Fruit fly (Drosophila melanogaster): Measurements from ENCODE around the gene CG3744.
A peak's percentile ranks its signal among the peaks of the same experiment; 100 is the strongest.

CG3744 gene

dm6 chr3R:24875939-24876842, at the start of gene CG3744 (continued):
- TF ChIP-seq Sox100B (GFP tag; optimal IDR thresholded peaks at IDR 0.05) (no peak), CHES-1-like (GFP tag; optimal IDR thresholded peaks at IDR 0.05) (peak; percentile 53), CG33213 (GFP tag; optimal IDR thresholded peaks at IDR 0.05) (peak; percentile 81), CG17829 (tag; optimal IDR thresholded peaks at IDR 0.05) (peak; percentile 91), CG6791 (GFP tag; IDR thresholded peaks at IDR 0.05; ENCODE audit: partially characterized antibody) (peak; percentile 93), Usf (GFP tag; optimal IDR thresholded peaks at IDR 0.05) (peak; percentile 85), her (GFP tag; optimal IDR thresholded peaks at IDR 0.05) (peak; percentile 39), CG6683 (GFP tag; optimal IDR thresholded peaks at IDR 0.05) (peak; percentile 76), ase (GFP tag; IDR thresholded peaks at IDR 0.05) (peak; percentile 95), sug (tag; optimal IDR thresholded peaks at IDR 0.05) (peak; percentile 93), en (GFP tag; optimal IDR thresholded peaks at IDR 0.05) (no peak), eve (GFP tag; optimal IDR thresholded peaks at IDR 0.05) (no peak), gfzf (GFP tag; optimal IDR thresholded peaks at IDR 0.05) (peak; percentile 79), Fer3 (tag; optimal IDR thresholded peaks at IDR 0.05) (peak; percentile 92), CG11247 (GFP tag; IDR thresholded peaks at IDR 0.05) (peak; percentile 96), CG3838 (GFP tag; optimal IDR thresholded peaks at IDR 0.05) (peak; percentile 68), CG13775 (GFP tag; optimal IDR thresholded peaks at IDR 0.05) (peak; percentile 89), CrebB (tag; optimal IDR thresholded peaks at IDR 0.05) (peak; percentile 69), tup (GFP tag; optimal IDR thresholded peaks at IDR 0.05) (peak; percentile 69), crp (GFP tag; optimal IDR thresholded peaks at IDR 0.05) (no peak), Adf1 (GFP tag; IDR thresholded peaks at IDR 0.05) (peak; percentile 79), mld (GFP tag; IDR thresholded peaks at IDR 0.05; ENCODE audit: partially characterized antibody) (peak; percentile 84), dati (GFP tag; IDR thresholded peaks at IDR 0.05) (peak; percentile 71; the same call in 1 of the 2 replicates), CoRest (tag; optimal IDR thresholded peaks at IDR 0.05) (peak; percentile 93), shn (GFP tag; optimal IDR thresholded peaks at IDR 0.05) (peak; percentile 80), inv (GFP tag; IDR thresholded peaks at IDR 0.05; ENCODE audit: partially characterized antibody) (peak; percentile 94), CG5245 (GFP tag; optimal IDR thresholded peaks at IDR 0.05) (peak; percentile 82), jumu (GFP tag; optimal IDR thresholded peaks at IDR 0.05) (peak; percentile 67), Sry-δ (GFP tag; optimal IDR thresholded peaks at IDR 0.05) (peak; percentile 92), CG11085 (GFP tag; IDR thresholded peaks at IDR 0.05) (peak; percentile 94), ind (GFP tag; optimal IDR thresholded peaks at IDR 0.05) (peak; percentile 93), Side (GFP tag; optimal IDR thresholded peaks at IDR 0.05) (peak; percentile 39), Nf-YB (GFP tag; optimal IDR thresholded peaks at IDR 0.05) (peak; percentile 74), CG4707 (GFP tag; optimal IDR thresholded peaks at IDR 0.05) (peak; percentile 11), zfh2 (GFP tag; optimal IDR thresholded peaks at IDR 0.05) (peak; percentile 89), br (optimal IDR thresholded peaks at IDR 0.05) (no peak), CG3995 (GFP tag; optimal IDR thresholded peaks at IDR 0.05) (peak; percentile 23), kay (GFP tag; optimal IDR thresholded peaks at IDR 0.05) (peak; percentile 69), p53 (GFP tag; optimal IDR thresholded peaks at IDR 0.05) (no peak), CG13296 (GFP tag; optimal IDR thresholded peaks at IDR 0.05) (peak; percentile 90), CG14860 (GFP tag; IDR thresholded peaks at IDR 0.05; ENCODE audit: partially characterized antibody) (peak; percentile 89), CG10959 (GFP tag; IDR thresholded peaks at IDR 0.05) (peak; percentile 88), CG9727 (GFP tag; optimal IDR thresholded peaks at IDR 0.05) (peak; percentile 88), CG31441 (GFP tag; IDR thresholded peaks at IDR 0.05) (peak; percentile 89), CG34422 (GFP tag; IDR thresholded peaks at IDR 0.05) (peak; percentile 94), CG12219 (GFP tag; optimal IDR thresholded peaks at IDR 0.05) (peak; percentile 67), Dip3 (GFP tag; optimal IDR thresholded peaks at IDR 0.05) (peak; percentile 72), CG2116 (GFP tag; optimal IDR thresholded peaks at IDR 0.05) (peak; percentile 67), luna (GFP tag; optimal IDR thresholded peaks at IDR 0.05) (peak; percentile 37)

Measured in whole organism, embryonic.